Worm (Caenorhabditis elegans) whole organism, L2 larva: ENCODE results near the gene F46C8.3.

Experiments
- lin-13 ChIP-seq: fragments of 150-350 bp; optimal IDR thresholded peaks from 2 replicates; lab custom pipeline; 2014; ENCODE audit warnings: missing biosample characterization, missing genetic modification reagents, missing genetic modification characterization
- skn-1 ChIP-seq: sonication (generic microtip); optimal IDR thresholded peaks from 2 replicates; lab custom pipeline; 2017; ENCODE audit warnings: missing biosample characterization, missing genetic modification characterization
- zag-1 ChIP-seq: fragments of 150-350 bp; optimal IDR thresholded peaks from 2 replicates; lab custom pipeline; 2014; ENCODE audit warnings: missing biosample characterization, missing genetic modification characterization

DNA sequence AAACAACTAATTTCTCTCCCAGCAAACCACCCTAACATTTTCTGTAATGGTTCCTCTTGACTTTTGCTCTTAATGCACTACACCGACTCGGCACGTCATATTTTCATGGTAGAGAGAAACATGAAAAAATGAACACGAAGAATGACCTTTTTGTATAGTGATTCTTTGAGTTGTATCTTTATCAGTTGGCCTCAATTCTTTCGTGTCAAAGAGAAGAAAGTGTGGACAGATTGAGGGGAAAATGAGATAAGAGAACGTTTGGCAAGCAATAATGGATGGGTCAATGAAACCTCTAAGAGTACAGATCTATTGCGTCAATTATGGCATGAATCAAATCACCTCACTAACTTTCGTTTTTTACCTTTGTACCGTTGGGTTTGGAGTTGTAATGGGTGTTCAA is 50.6 kb downstream of the F46C8.3 start:
- TF ChIP-seq skn-1 (tag; lab: Kevin White, UChicago): no peak
- TF ChIP-seq lin-13 (GFP tag; lab: Kevin White, UChicago): no peak
- no peak for TF ChIP-seq zag-1
